Fruit fly (Drosophila melanogaster) whole organism: ENCODE data around the gene APC4.

Source experiments
- CG8478 ChIP-seq: fragments of >200 bp; optimal IDR thresholded peaks from 2 replicates; lab custom pipeline; 2018; ENCODE audit warnings: inconsistent platforms
- Dll ChIP-seq: fragments of >200 bp; optimal IDR thresholded peaks from 2 replicates; lab custom pipeline; 2017
- EcR ChIP-seq, 2 experiments: fragments of >200 bp; optimal IDR thresholded peaks; 2 replicates each; lab custom pipeline; 2017; ENCODE audit warnings: missing biosample characterization in 2 of 2, missing genetic modification characterization in 2 of 2, missing genetic modification reagents in 2 of 2
- pan ChIP-seq: fragments of >200 bp; optimal IDR thresholded peaks from 2 replicates; lab custom pipeline; 2017
- psq ChIP-seq: fragments of >200 bp; optimal IDR thresholded peaks from 2 replicates; lab custom pipeline; 2017
- usp ChIP-seq: fragments of >200 bp; optimal IDR thresholded peaks from 2 replicates; lab custom pipeline; 2017; ENCODE audit warnings: missing biosample characterization, missing genetic modification characterization, mixed read lengths

The APC4 gene

dm6 chrX:9082600-9082999 is at the start of gene APC4:
APC4 (plus strand) TSS chrX:9082931.
- TF ChIP-seq usp (GFP tag; lab: Kevin White, UChicago): no peak
- TF ChIP-seq psq (lab: Kevin White, UChicago): no peak
- no peak for TF ChIP-seq Dll

- TF ChIP-seq usp (GFP tag; lab: Kevin White, UChicago) (no peak), CG8478 (lab: Kevin White, UChicago) (no peak), pan (lab: Kevin White, UChicago) (no peak), Dll (no peak), psq (lab: Kevin White, UChicago) (no peak), EcR (GFP tag; optimal IDR thresholded peaks at IDR 0.05; lab: Kevin White, UChicago) (no peak)
Measured at dm6 chrX:9036113-9036512, 46.6 kb upstream of the APC4 start.

dm6 chrX:9038778-9039177 is 44.0 kb upstream of the APC4 start:
- TF ChIP-seq psq (lab: Kevin White, UChicago) (no peak), pan (lab: Kevin White, UChicago) (no peak), usp (GFP tag; lab: Kevin White, UChicago) (no peak), EcR (GFP tag; optimal IDR thresholded peaks at IDR 0.05; lab: Kevin White, UChicago) (no peak), CG8478 (lab: Kevin White, UChicago) (no peak), Dll (no peak)

dm6 chrX:9040855-9041254 is 41.9 kb upstream of the APC4 start:
- TF ChIP-seq Dll: no peak

dm6 chrX:9041789-9042456 is 40.8 kb upstream of the APC4 start:
- no peak for TF ChIP-seq Dll
- no peak for TF ChIP-seq psq (lab: Kevin White, UChicago)
- TF ChIP-seq EcR (GFP tag; optimal IDR thresholded peaks at IDR 0.05; lab: Kevin White, UChicago): no peak
- TF ChIP-seq usp (GFP tag; lab: Kevin White, UChicago): no peak
- no peak for TF ChIP-seq CG8478 (lab: Kevin White, UChicago)
- no peak for TF ChIP-seq pan (lab: Kevin White, UChicago)

dm6 chrX:9042457-9043045 is 40.2 kb upstream of the APC4 start:
- TF ChIP-seq pan (lab: Kevin White, UChicago): no peak
- TF ChIP-seq CG8478 (lab: Kevin White, UChicago): peak; percentile 84
- TF ChIP-seq Dll: peak; percentile 88

dm6 chrX:9043711-9044505 is 38.8 kb upstream of the APC4 start:
- no peak for TF ChIP-seq pan (lab: Kevin White, UChicago)

DNA sequence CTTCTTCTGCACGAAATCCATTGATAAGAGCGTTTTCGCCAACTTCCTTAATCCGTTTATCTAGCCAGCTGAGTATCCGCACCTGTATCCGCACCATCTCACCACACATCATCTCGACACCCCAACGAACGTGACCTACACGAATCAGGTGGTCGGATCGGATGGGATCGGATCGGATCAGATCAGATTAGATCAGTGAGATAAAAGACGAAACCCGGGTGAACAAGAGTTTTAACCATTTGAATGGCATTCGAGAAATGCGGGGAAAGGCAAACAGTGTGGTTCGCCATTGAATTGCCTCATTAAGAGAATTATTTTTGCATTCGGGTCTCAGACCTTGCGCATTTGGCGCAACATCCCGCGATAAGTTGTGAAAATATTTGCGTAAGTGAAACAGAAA is 37.9 kb upstream of the APC4 start:
- TF ChIP-seq Dll: no peak
- TF ChIP-seq usp (GFP tag; lab: Kevin White, UChicago): no peak
- TF ChIP-seq psq (lab: Kevin White, UChicago): no peak
- no peak for TF ChIP-seq pan (lab: Kevin White, UChicago)
- TF ChIP-seq EcR (GFP tag; optimal IDR thresholded peaks at IDR 0.05; lab: Kevin White, UChicago): no peak
- no peak for TF ChIP-seq CG8478 (lab: Kevin White, UChicago)

DNA sequence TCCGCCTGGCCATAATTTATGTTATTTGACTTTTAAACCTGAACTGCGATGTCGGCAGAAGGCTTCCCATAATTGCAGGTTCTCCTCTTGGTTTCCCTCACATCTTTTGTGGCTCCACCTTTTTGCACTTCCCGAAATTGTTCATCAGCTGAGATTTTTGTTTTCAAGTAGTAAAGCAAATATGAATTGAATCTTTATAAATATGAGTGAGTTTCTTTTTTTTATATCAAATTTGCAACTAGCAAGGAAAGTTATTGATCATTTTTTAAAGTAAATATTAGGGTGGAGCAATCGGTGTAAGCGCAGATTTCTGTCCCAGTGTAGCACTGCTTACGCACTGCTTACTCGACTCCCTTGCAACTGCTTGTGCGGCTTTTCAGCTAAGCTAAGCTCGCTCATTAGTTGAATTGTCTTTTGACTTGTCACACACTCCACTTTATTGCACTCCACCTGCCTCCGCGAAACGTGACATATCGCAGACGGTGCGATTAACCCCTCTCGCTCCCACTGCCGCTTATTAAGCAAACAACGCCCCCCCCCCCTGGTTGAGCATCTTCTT is 36.3 kb upstream of the APC4 start:
- TF ChIP-seq psq (lab: Kevin White, UChicago) (no peak), CG8478 (lab: Kevin White, UChicago) (no peak), pan (lab: Kevin White, UChicago) (no peak), EcR (GFP tag; optimal IDR thresholded peaks at IDR 0.05; lab: Kevin White, UChicago) (no peak), Dll (no peak), usp (GFP tag; lab: Kevin White, UChicago) (no peak)

DNA sequence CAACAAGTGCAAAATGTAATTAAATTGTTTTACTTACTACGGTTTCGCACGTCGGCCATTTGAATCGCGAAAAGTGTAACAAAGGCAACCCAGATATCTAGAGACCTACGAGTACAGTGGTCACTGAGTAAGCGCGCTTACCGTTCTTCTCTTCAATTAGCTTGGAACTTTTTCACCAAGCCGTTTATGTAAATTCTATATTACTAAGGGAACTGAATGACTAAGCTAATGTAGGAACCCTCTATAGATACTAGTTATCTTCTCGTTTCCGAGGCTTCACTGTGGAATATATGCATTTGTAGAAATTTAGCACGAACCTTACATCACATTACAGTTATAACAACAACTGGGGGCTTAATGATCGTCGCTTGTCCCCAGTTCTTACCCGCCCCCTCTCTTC is 35.7 kb upstream of the APC4 start:
- TF ChIP-seq CG8478 (lab: Kevin White, UChicago): no peak
- TF ChIP-seq EcR (GFP tag; optimal IDR thresholded peaks at IDR 0.05; lab: Kevin White, UChicago): no peak

- no peak for TF ChIP-seq psq (lab: Kevin White, UChicago)
- TF ChIP-seq pan (lab: Kevin White, UChicago): no peak
- no peak for TF ChIP-seq usp (GFP tag; lab: Kevin White, UChicago)
- TF ChIP-seq Dll: no peak
- no peak for TF ChIP-seq CG8478 (lab: Kevin White, UChicago)
- no peak for TF ChIP-seq EcR (GFP tag; optimal IDR thresholded peaks at IDR 0.05; lab: Kevin White, UChicago)
Measured at dm6 chrX:9047725-9048384, 34.9 kb upstream of the APC4 start.

DNA sequence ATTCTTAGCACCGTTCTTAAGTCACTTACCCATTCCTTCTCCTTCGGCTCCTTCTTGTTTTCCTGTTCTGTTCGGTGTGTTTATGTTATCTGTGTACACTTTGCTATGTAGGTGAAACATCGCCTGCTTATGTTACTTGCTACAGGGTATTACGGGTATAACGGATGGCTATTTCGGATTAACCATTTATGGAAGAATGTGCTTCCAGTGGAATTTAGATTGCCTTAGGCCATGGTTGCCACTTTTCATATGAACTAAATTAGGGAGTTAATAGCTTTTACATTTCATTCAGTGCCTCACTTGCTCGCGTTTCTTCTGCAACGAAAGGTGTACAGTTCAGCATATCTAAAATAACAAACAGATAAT is 34.4 kb upstream of the APC4 start:
- TF ChIP-seq Dll (no peak), CG8478 (lab: Kevin White, UChicago) (no peak), pan (lab: Kevin White, UChicago) (no peak), psq (lab: Kevin White, UChicago) (no peak), EcR (GFP tag; optimal IDR thresholded peaks at IDR 0.05; lab: Kevin White, UChicago) (no peak), usp (GFP tag; lab: Kevin White, UChicago) (no peak)
